Worm (Caenorhabditis elegans) whole organism, late embryonic: ENCODE measurements around the gene T03F6.9.
A peak's percentile ranks its signal among the peaks of the same experiment; 100 is the strongest.

Experiments used
- C08G9.2 ChIP-seq: sonication (generic microtip); optimal IDR thresholded peaks from 2 replicates; lab custom pipeline; 2016; ENCODE audit warnings: mild to moderate bottlenecking, missing genetic modification characterization, moderate library complexity, missing compliant biosample characterization
- C38D4.7 ChIP-seq: fragments of 200-800 bp; sonication (Bioruptor generic); optimal IDR thresholded peaks from 2 replicates; lab custom pipeline; 2018; ENCODE audit warnings: mild to moderate bottlenecking, missing genetic modification characterization, moderate library complexity, missing compliant biosample characterization
- F13H6.1 ChIP-seq: sonication (generic microtip); optimal IDR thresholded peaks from 2 replicates; lab custom pipeline; 2016; ENCODE audit warnings: missing genetic modification characterization, missing compliant biosample characterization
- K02D7.2 ChIP-seq: sonication (generic microtip); optimal IDR thresholded peaks from 2 replicates; lab custom pipeline; 2017; ENCODE audit warnings: mild to moderate bottlenecking, missing genetic modification characterization, missing compliant biosample characterization
- K09A11.1 ChIP-seq: sonication (generic microtip); optimal IDR thresholded peaks from 2 replicates; lab custom pipeline; 2017; ENCODE audit warnings: antibody characterized with exemption, mild to moderate bottlenecking, missing genetic modification characterization, missing compliant biosample characterization; ENCODE audit not compliant: insufficient read depth
- Y22D7AL.16 ChIP-seq: sonication (generic microtip); optimal IDR thresholded peaks from 2 replicates; lab custom pipeline; 2016; ENCODE audit warnings: missing genetic modification characterization, missing compliant biosample characterization
- ceh-14 ChIP-seq: sonication (generic microtip); optimal IDR thresholded peaks from 2 replicates; lab custom pipeline; 2016; ENCODE audit warnings: missing genotype, missing genetic modification characterization, missing compliant biosample characterization
- ceh-18 ChIP-seq: sonication (generic microtip); optimal IDR thresholded peaks from 2 replicates; lab custom pipeline; 2016; ENCODE audit warnings: missing genetic modification characterization, missing compliant biosample characterization
- ceh-22 ChIP-seq: sonication (generic microtip); optimal IDR thresholded peaks from 2 replicates; lab custom pipeline; 2017; ENCODE audit warnings: missing biosample characterization, missing genetic modification characterization
- ceh-24 ChIP-seq: sonication (generic microtip); optimal IDR thresholded peaks from 2 replicates; lab custom pipeline; 2016; ENCODE audit warnings: mild to moderate bottlenecking, missing genetic modification characterization, missing compliant biosample characterization
- ceh-30 ChIP-seq: fragments of 150-350 bp; optimal IDR thresholded peaks from 2 replicates; lab custom pipeline; 2014; ENCODE audit warnings: missing biosample characterization, missing genetic modification characterization
- ceh-31 ChIP-seq: sonication (generic microtip); optimal IDR thresholded peaks from 2 replicates; lab custom pipeline; 2016; ENCODE audit warnings: missing genetic modification characterization, missing compliant biosample characterization
- ceh-34 ChIP-seq: sonication (generic microtip); optimal IDR thresholded peaks from 2 replicates; lab custom pipeline; 2016; ENCODE audit warnings: mild to moderate bottlenecking, missing genetic modification characterization, missing compliant biosample characterization
- ets-4 ChIP-seq: sonication (generic microtip); optimal IDR thresholded peaks from 2 replicates; lab custom pipeline; 2016; ENCODE audit warnings: missing genetic modification characterization, missing compliant biosample characterization
- fax-1 ChIP-seq: sonication (generic microtip); optimal IDR thresholded peaks from 2 replicates; lab custom pipeline; 2016; ENCODE audit warnings: missing genotype, missing genetic modification characterization, missing compliant biosample characterization
- hlh-13 ChIP-seq: fragments of 200-800 bp; sonication (Bioruptor generic); optimal IDR thresholded peaks from 2 replicates; lab custom pipeline; 2018; ENCODE audit warnings: mild to moderate bottlenecking, missing genetic modification characterization, missing compliant biosample characterization
- lim-6 ChIP-seq: sonication (generic microtip); optimal IDR thresholded peaks from 2 replicates; lab custom pipeline; 2016; ENCODE audit warnings: missing genetic modification characterization, missing compliant biosample characterization
- mec-3 ChIP-seq: sonication (generic microtip); optimal IDR thresholded peaks from 2 replicates; lab custom pipeline; 2016; ENCODE audit warnings: borderline replicate concordance, missing genetic modification characterization, missing compliant biosample characterization
- nfya-1 ChIP-seq: sonication (generic microtip); optimal IDR thresholded peaks from 2 replicates; lab custom pipeline; 2017; ENCODE audit warnings: missing genetic modification characterization, mild to moderate bottlenecking, missing compliant biosample characterization, antibody characterized with exemption, moderate library complexity
- npax-4 ChIP-seq: sonication (generic microtip); optimal IDR thresholded peaks from 2 replicates; lab custom pipeline; 2016; ENCODE audit warnings: missing genetic modification characterization, missing compliant biosample characterization
- pat-9 ChIP-seq: fragments of 200-800 bp; sonication (Bioruptor generic); optimal IDR thresholded peaks from 2 replicates; lab custom pipeline; 2018; ENCODE audit warnings: mild to moderate bottlenecking, missing genetic modification characterization, moderate library complexity, missing compliant biosample characterization
- pha-4 ChIP-seq: fragments of 150-350 bp; optimal IDR thresholded peaks from 2 replicates; lab custom pipeline; 2018; ENCODE audit warnings: missing biosample characterization, missing genetic modification reagents, missing genetic modification characterization
- pros-1 ChIP-seq: fragments of 150-350 bp; optimal IDR thresholded peaks from 2 replicates; lab custom pipeline; 2014; ENCODE audit warnings: missing biosample characterization, missing genetic modification reagents, missing genetic modification characterization
- sox-2 ChIP-seq: fragments of 200-800 bp; sonication (Bioruptor generic); IDR thresholded peaks from 2 replicates; pipeline ENCODE4 v1.3.6; 2022; ENCODE audit warnings: missing genetic modification reagents, missing genetic modification characterization, missing compliant biosample characterization
- syd-9 ChIP-seq: sonication (generic microtip); optimal IDR thresholded peaks from 2 replicates; lab custom pipeline; 2016; ENCODE audit warnings: mild to moderate bottlenecking, missing genetic modification characterization, moderate library complexity, missing compliant biosample characterization
- tbx-2 ChIP-seq: sonication (generic microtip); optimal IDR thresholded peaks from 2 replicates; lab custom pipeline; 2016; ENCODE audit warnings: missing genetic modification characterization, missing compliant biosample characterization
- ttx-3 ChIP-seq: sonication (generic microtip); optimal IDR thresholded peaks from 2 replicates; lab custom pipeline; 2016; ENCODE audit warnings: missing genetic modification reagents, missing genetic modification characterization, missing compliant biosample characterization
- unc-42 ChIP-seq: sonication (generic microtip); optimal IDR thresholded peaks from 2 replicates; lab custom pipeline; 2016; ENCODE audit warnings: missing genotype, missing genetic modification characterization, missing compliant biosample characterization
- unc-55 ChIP-seq: sonication (generic microtip); optimal IDR thresholded peaks from 2 replicates; lab custom pipeline; 2017; ENCODE audit warnings: missing biosample characterization, missing genetic modification reagents, missing genetic modification characterization
- unc-86 ChIP-seq: sonication (generic microtip); optimal IDR thresholded peaks from 2 replicates; lab custom pipeline; 2016; ENCODE audit warnings: missing genetic modification characterization, missing compliant biosample characterization
- zip-5 ChIP-seq: sonication (generic microtip); optimal IDR thresholded peaks from 2 replicates; lab custom pipeline; 2016; ENCODE audit warnings: missing genetic modification characterization, missing compliant biosample characterization

Gene T03F6.9

DNA sequence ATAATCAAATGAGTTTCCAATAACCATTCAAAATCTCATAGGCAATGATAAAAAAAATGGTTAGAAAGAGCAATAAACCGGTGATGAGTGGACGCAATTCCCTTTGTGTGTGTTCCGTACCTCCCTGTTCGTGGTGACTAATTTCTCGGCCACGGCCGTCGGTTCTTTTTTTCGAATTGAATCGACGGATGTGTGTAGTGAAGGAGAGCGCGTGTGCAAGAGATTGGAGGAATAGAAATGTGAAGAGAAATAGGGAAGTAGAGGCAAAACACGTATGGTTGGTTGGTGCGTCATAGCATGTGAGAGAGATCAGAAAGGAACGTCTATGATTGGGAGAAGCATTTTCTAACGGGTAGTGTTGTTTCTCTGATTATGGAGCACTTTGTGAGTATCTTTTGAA, 11.0 kb downstream of the T03F6.9 start (continued):
- TF ChIP-seq mec-3 (no peak), lim-6 (tag; lab: Kevin White, UChicago) (no peak), Y22D7AL.16 (tag; lab: Kevin White, UChicago) (no peak), F13H6.1 (tag; lab: Kevin White, UChicago) (peak; percentile 23), pha-4 (tag; lab: Kevin White, UChicago) (no peak), hlh-13 (GFP tag; lab: Kevin White, UChicago) (no peak), sox-2 (GFP tag; lab: Robert Waterston, UW) (no peak), pat-9 (tag; lab: Kevin White, UChicago) (no peak), unc-86 (tag; lab: Kevin White, UChicago) (no peak), K09A11.1 (tag; lab: Kevin White, UChicago) (no peak), ceh-22 (tag; lab: Kevin White, UChicago) (no peak), fax-1 (tag; lab: Kevin White, UChicago) (no peak), ceh-18 (tag; lab: Kevin White, UChicago) (no peak), C38D4.7 (GFP tag; lab: Kevin White, UChicago) (no peak), ttx-3 (tag; lab: Kevin White, UChicago) (no peak), ceh-31 (tag; lab: Kevin White, UChicago) (peak; percentile 84), pros-1 (tag; lab: Kevin White, UChicago) (no peak), C08G9.2 (peak; percentile 38), ceh-14 (no peak), ets-4 (peak; percentile 21), ceh-30 (no peak)
- TF ChIP-seq, all 69 proteins: peak for 12

ce11 chrIII:13359256-13359655, 11.6 kb downstream of the T03F6.9 start, which contains the start of gene F53A2.9:
Gene F53A2.9, minus strand, starts transcription at chrIII:13359356.
- TF ChIP-seq syd-9 (no peak), unc-86 (tag; lab: Kevin White, UChicago) (no peak)

DNA sequence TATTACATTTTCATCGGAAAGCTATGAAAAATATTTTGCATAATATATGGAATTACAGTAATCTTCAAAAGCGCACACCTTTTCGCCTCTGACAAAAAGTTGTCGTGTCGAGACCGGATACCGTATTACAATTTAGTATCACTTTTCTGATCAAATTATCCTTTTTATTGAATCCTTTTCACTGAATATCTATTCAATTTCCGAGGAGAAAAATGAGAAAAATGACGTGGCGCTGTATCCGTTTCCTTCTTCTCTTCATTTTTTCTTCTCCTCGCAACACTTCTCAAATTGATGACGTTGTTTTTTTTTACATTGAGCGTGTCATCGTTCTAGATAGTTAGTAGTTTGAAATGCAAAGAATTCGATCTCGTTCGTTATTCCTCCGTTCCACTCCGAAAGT, 19.9 kb downstream of the T03F6.9 start:
- TF ChIP-seq unc-42 (tag; lab: Kevin White, UChicago): peak; percentile 46
- TF ChIP-seq nfya-1 (tag; lab: Kevin White, UChicago): no peak

ce11 chrIII:13348891-13349290, 22.0 kb downstream of the T03F6.9 start:
- TF ChIP-seq sox-2 (GFP tag; lab: Robert Waterston, UW): no peak
- TF ChIP-seq zip-5 (tag; lab: Kevin White, UChicago): no peak
- TF ChIP-seq nfya-1 (tag; lab: Kevin White, UChicago): no peak
- TF ChIP-seq C08G9.2: no peak
- TF ChIP-seq unc-55 (GFP tag; lab: Kevin White, UChicago): no peak
- peak; percentile 79 for TF ChIP-seq unc-42 (tag; lab: Kevin White, UChicago)
- TF ChIP-seq ceh-24 (tag; lab: Kevin White, UChicago): no peak
- no peak for TF ChIP-seq tbx-2

DNA sequence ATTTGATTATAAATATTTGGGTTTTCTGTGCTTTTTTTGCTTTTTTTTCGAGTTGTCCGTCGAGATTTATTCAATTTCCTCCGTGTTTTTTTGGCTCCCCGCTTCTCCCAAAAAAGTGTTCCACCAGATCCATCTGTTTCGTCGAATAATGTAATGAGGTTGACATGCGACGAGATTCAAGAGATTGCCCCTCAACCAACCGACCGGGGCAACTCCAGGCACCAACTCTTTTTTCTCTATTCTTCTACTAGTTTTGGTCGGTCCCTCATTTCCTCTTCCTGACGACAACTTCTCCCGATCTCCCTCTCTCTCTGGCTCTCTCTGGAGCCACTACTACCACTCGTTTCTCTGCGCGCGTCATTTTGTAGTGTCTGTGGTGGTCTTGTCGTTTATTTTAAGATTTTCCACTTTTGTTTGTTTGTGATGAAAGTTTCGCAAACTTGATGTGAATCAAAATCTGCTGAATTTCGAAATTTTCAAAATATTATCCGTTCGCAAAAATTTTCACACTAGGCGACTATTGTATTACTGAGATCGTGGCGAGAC, 23.0 kb downstream of the T03F6.9 start:
- peak; percentile 34 for TF ChIP-seq unc-42 (tag; lab: Kevin White, UChicago)
- TF ChIP-seq npax-4: no peak
- TF ChIP-seq, all 69 proteins: peak for 1

DNA sequence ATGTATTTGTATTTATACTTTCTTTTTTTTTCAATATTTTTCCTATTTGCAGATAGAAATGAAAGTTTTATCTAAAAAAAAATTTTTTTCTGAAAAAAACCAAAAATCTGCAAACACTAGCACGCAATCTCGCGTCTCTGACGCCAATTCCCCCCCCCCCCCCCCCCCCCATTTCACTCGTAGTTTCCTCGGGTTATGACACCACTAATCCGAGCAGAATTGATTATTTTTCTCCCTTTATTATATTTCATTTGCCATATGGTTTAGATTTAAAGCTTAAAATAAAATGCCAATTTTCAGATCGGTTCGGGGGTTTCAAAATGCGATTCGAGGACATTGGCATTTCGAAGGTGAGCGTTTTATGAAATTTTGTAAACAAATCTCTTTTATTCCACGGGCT, 24.1 kb downstream of the T03F6.9 start, which contains the start of gene mtm-6:
TSS of gene mtm-6 (plus strand) at position 301 of the 400 bp plus-strand sequence.
- TF ChIP-seq K02D7.2 (tag; lab: Kevin White, UChicago): peak; percentile 48
- TF ChIP-seq ceh-34 (tag; lab: Kevin White, UChicago): no peak
